Worm (Caenorhabditis elegans) whole organism, early embryonic: ENCODE results near the gene tmem-138.

Experiments
- B0310.2 ChIP-seq: sonication (generic microtip); optimal IDR thresholded peaks from 2 replicates; lab custom pipeline; 2016; ENCODE audit warnings: mild to moderate bottlenecking, missing genetic modification characterization, missing compliant biosample characterization
- ama-1 ChIP-seq: fragments of 150-350 bp; optimal IDR thresholded peaks from 2 replicates; lab custom pipeline; 2014
- ceh-13 ChIP-seq: fragments of 200-800 bp; sonication (Bioruptor generic); optimal IDR thresholded peaks from 2 replicates; lab custom pipeline; 2018; ENCODE audit warnings: mild to moderate bottlenecking, missing genetic modification characterization, missing compliant biosample characterization
- ceh-36 ChIP-seq: sonication (generic microtip); optimal IDR thresholded peaks from 2 replicates; lab custom pipeline; 2016; ENCODE audit warnings: missing genetic modification characterization, inconsistent platforms, missing compliant biosample characterization
- hmbx-1 ChIP-seq: sonication (generic microtip); optimal IDR thresholded peaks from 2 replicates; lab custom pipeline; 2016; ENCODE audit warnings: mild to moderate bottlenecking, missing genetic modification characterization, missing compliant biosample characterization
- hmg-4 ChIP-seq: fragments of 200-800 bp; sonication (Bioruptor generic); optimal IDR thresholded peaks from 2 replicates; lab custom pipeline; 2018; ENCODE audit warnings: mild to moderate bottlenecking, missing genetic modification characterization, missing compliant biosample characterization
- sea-1 ChIP-seq: fragments of 200-800 bp; sonication (Bioruptor generic); conservative IDR thresholded peaks from 2 replicates; pipeline ENCODE4 v1.3.6; 2022; ENCODE audit warnings: missing genetic modification characterization, missing compliant biosample characterization

- no peak for TF ChIP-seq ama-1 (lab: Kevin White, UChicago)
- no peak for TF ChIP-seq hmbx-1
- TF ChIP-seq hmg-4 (GFP tag; lab: Kevin White, UChicago), result no peak
- TF ChIP-seq ceh-36 (tag; lab: Kevin White, UChicago), result no peak
- no peak for TF ChIP-seq sea-1 (GFP tag; lab: Robert Waterston, UW)
- no peak for TF ChIP-seq B0310.2 (tag; lab: Kevin White, UChicago)
- no peak for TF ChIP-seq ceh-13 (GFP tag; lab: Kevin White, UChicago)
Measured at ce11 chrII:8169283-8169682, 12.2 kb downstream of the tmem-138 start, which contains the start of gene T05C12.15.
